Fruit fly (Drosophila melanogaster) whole organism, adult: ENCODE results near the gene CG34303.
A peak's percentile ranks its signal among the peaks of the same experiment; 100 is the strongest.

Source experiments
- CG11617 ChIP-seq: fragments of 200-800 bp; sonication (Bioruptor generic); optimal IDR thresholded peaks from 2 replicates; lab custom pipeline; 2017; ENCODE audit warnings: mild to moderate bottlenecking, missing biosample characterization, missing genetic modification reagents, missing genetic modification characterization
- CG12768 ChIP-seq: fragments of 200-800 bp; sonication (Bioruptor generic); optimal IDR thresholded peaks from 2 replicates; lab custom pipeline; 2017; ENCODE audit warnings: missing biosample characterization, missing genetic modification characterization, mild to moderate bottlenecking, moderate library complexity, missing genetic modification reagents
- CG14711 ChIP-seq: fragments of 200-800 bp; sonication (Bioruptor generic); optimal IDR thresholded peaks from 2 replicates; lab custom pipeline; 2018; ENCODE audit warnings: missing biosample characterization, mild to moderate bottlenecking, missing genetic modification characterization, moderate library complexity
- CG1620 ChIP-seq: fragments of 200-800 bp; sonication (Bioruptor generic); optimal IDR thresholded peaks from 2 replicates; lab custom pipeline; 2016; ENCODE audit warnings: missing biosample characterization, missing genetic modification characterization
- CG33017 ChIP-seq: fragments of 200-800 bp; sonication (Bioruptor generic); optimal IDR thresholded peaks from 2 replicates; lab custom pipeline; 2018; ENCODE audit warnings: missing biosample characterization, mild to moderate bottlenecking, missing genetic modification characterization, moderate library complexity
- CG5204 ChIP-seq: fragments of 200-800 bp; sonication (Bioruptor generic); optimal IDR thresholded peaks from 2 replicates; lab custom pipeline; 2016; ENCODE audit warnings: missing biosample characterization, missing genetic modification characterization
- CG7045 ChIP-seq: fragments of 200-800 bp; sonication (Bioruptor generic); optimal IDR thresholded peaks from 2 replicates; lab custom pipeline; 2017; ENCODE audit warnings: missing biosample characterization, mild to moderate bottlenecking, missing genetic modification characterization
- CG7101 ChIP-seq: fragments of 200-800 bp; sonication (Bioruptor generic); optimal IDR thresholded peaks from 2 replicates; lab custom pipeline; 2018; ENCODE audit warnings: missing biosample characterization, mild to moderate bottlenecking, missing genetic modification characterization, moderate library complexity
- Clk ChIP-seq: fragments of 200-800 bp; sonication (Bioruptor generic); optimal IDR thresholded peaks from 2 replicates; lab custom pipeline; 2017; ENCODE audit warnings: missing biosample characterization, missing genetic modification characterization
- Crg-1 ChIP-seq: fragments of 200-800 bp; sonication (Bioruptor generic); optimal IDR thresholded peaks from 2 replicates; lab custom pipeline; 2016; ENCODE audit warnings: missing biosample characterization, missing genetic modification characterization
- Hr96 ChIP-seq: fragments of 200-800 bp; sonication (Bioruptor generic); optimal IDR thresholded peaks from 2 replicates; lab custom pipeline; 2016; ENCODE audit warnings: missing biosample characterization, missing genetic modification characterization
- Mnt ChIP-seq: fragments of 200-800 bp; sonication (Bioruptor generic); optimal IDR thresholded peaks from 2 replicates; lab custom pipeline; 2016; ENCODE audit warnings: missing biosample characterization, mild to moderate bottlenecking, missing genetic modification characterization
- bab1 ChIP-seq: fragments of 200-800 bp; sonication (Bioruptor generic); optimal IDR thresholded peaks from 3 replicates; lab custom pipeline; 2019; ENCODE audit warnings: missing biosample characterization, mild to moderate bottlenecking, missing genetic modification characterization, moderate library complexity
- cic ChIP-seq: fragments of 200-800 bp; sonication (Bioruptor generic); optimal IDR thresholded peaks from 2 replicates; lab custom pipeline; 2017; ENCODE audit warnings: missing biosample characterization, mild to moderate bottlenecking, missing genetic modification characterization, moderate library complexity
- cnc ChIP-seq, 2 experiments: fragments of >200 bp; optimal IDR thresholded peaks; 2 replicates each; lab custom pipeline; 2017
- kay ChIP-seq: fragments of 200-800 bp; sonication (Bioruptor generic); peaks from one replicate; lab custom pipeline; 2016; ENCODE audit warnings: missing biosample characterization, missing genetic modification characterization, borderline replicate concordance
- ovo ChIP-seq: fragments of 200-800 bp; sonication (Bioruptor generic); optimal IDR thresholded peaks from 2 replicates; lab custom pipeline; 2016; ENCODE audit warnings: missing biosample characterization, missing genetic modification characterization
- pad ChIP-seq: fragments of 200-800 bp; sonication (Bioruptor generic); optimal IDR thresholded peaks from 3 replicates; lab custom pipeline; 2017; ENCODE audit warnings: missing biosample characterization, missing genetic modification characterization, mild to moderate bottlenecking, moderate library complexity, missing genetic modification reagents
- tj ChIP-seq: fragments of 200-800 bp; sonication (Bioruptor generic); optimal IDR thresholded peaks from 3 replicates; lab custom pipeline; 2017; ENCODE audit warnings: missing biosample characterization, mild to moderate bottlenecking, missing genetic modification characterization, moderate library complexity
- toe ChIP-seq: fragments of 200-800 bp; sonication (Bioruptor generic); optimal IDR thresholded peaks from 2 replicates; lab custom pipeline; 2016; ENCODE audit warnings: missing biosample characterization, missing genetic modification characterization

Gene CG34303

DNA sequence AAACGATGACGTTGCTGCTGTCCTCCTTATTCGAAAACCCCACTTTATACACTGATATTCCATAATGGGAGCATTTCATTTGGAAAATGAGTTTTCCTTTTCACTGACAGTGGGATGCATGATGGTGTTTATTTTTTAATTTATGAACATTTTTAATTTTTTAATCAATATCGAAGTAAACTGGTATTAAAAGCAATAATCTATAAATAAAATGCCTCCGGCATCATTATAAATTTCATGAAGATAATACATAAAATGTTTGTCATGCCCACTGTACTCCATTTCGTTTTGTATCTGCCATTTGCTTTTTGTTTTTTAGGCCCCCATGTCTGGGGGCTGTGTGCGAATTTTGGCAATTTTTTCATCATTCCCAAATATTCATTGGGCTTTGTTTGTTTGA lies 21.6 kb downstream of the CG34303 start:
- TF ChIP-seq ovo (GFP tag; lab: Kevin White, UChicago) (no peak), CG7045 (no peak), Mnt (no peak), CG14711 (tag; lab: Kevin White, UChicago) (peak; percentile 21), cic (GFP tag; lab: Kevin White, UChicago) (no peak), CG7101 (no peak), bab1 (peak; percentile 29), cnc (optimal IDR thresholded peaks at IDR 0.05; lab: Kevin White, UChicago) (no peak), CG11617 (GFP tag; lab: Kevin White, UChicago) (no peak), pad (no peak), tj (GFP tag; lab: Kevin White, UChicago) (no peak), CG12768 (GFP tag; lab: Kevin White, UChicago) (no peak), CG1620 (GFP tag; lab: Kevin White, UChicago) (no peak), CG5204 (GFP tag; lab: Kevin White, UChicago) (no peak), Hr96 (GFP tag; lab: Kevin White, UChicago) (no peak), Crg-1 (GFP tag; lab: Kevin White, UChicago) (no peak), toe (no peak), kay (GFP tag; lab: Kevin White, UChicago) (no peak), CG33017 (peak; percentile 3), Clk (GFP tag; lab: Kevin White, UChicago) (no peak)

DNA sequence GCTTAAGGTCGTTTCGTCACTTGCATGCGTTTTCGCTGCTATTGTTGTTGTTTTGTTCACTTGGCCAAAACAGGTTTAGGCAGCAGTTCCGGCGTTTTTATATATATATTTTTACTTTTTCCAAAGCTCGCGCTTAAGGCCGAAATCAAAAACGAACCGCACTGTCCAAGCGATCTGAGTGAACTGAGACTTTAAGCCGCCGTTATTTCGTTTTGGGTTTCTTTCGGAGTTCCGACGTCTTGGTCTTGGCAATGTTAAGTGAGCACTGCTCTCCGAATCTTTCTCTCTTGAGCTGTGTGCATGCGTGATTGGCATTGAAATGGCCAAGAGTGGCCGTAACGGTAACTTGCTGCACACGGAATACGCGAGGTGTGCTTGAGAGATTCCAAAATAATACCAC lies 26.2 kb downstream of the CG34303 start, which contains the start of gene knk:
TSS of gene knk (minus strand) at position 188 of the 400 bp plus-strand sequence.
- TF ChIP-seq cic (GFP tag; lab: Kevin White, UChicago) (no peak), ovo (GFP tag; lab: Kevin White, UChicago) (peak; percentile 16)

DNA sequence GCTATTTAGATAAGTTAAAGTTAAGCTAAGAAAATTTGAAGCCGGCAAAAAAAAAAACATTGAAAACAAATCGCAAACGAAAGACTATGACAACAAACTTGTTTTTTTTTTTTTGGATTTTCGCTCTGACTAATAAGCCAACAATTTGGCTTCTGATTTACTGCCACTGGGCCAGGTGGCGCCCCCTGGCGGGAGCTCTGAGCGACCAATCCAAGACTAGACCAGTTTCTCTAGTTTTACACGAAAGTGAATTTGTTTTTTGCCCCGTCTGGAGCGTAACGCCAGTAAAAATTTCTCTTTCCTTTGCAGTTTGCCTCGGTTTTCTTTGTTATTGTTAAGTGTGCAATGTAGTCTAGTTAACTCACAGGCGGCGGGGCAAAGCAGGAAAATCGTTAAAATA lies 26.9 kb downstream of the CG34303 start:
- TF ChIP-seq CG7045 (no peak), Hr96 (GFP tag; lab: Kevin White, UChicago) (no peak), CG12768 (GFP tag; lab: Kevin White, UChicago) (no peak), Mnt (no peak), CG14711 (tag; lab: Kevin White, UChicago) (no peak), CG11617 (GFP tag; lab: Kevin White, UChicago) (no peak), CG33017 (no peak), pad (no peak), ovo (GFP tag; lab: Kevin White, UChicago) (no peak), Clk (GFP tag; lab: Kevin White, UChicago) (no peak), cnc (optimal IDR thresholded peaks at IDR 0.05; lab: Kevin White, UChicago) (no peak), toe (no peak), cic (GFP tag; lab: Kevin White, UChicago) (no peak), bab1 (no peak), kay (GFP tag; lab: Kevin White, UChicago) (no peak), CG7101 (no peak), CG5204 (GFP tag; lab: Kevin White, UChicago) (no peak), Crg-1 (GFP tag; lab: Kevin White, UChicago) (no peak), tj (GFP tag; lab: Kevin White, UChicago) (no peak)

DNA sequence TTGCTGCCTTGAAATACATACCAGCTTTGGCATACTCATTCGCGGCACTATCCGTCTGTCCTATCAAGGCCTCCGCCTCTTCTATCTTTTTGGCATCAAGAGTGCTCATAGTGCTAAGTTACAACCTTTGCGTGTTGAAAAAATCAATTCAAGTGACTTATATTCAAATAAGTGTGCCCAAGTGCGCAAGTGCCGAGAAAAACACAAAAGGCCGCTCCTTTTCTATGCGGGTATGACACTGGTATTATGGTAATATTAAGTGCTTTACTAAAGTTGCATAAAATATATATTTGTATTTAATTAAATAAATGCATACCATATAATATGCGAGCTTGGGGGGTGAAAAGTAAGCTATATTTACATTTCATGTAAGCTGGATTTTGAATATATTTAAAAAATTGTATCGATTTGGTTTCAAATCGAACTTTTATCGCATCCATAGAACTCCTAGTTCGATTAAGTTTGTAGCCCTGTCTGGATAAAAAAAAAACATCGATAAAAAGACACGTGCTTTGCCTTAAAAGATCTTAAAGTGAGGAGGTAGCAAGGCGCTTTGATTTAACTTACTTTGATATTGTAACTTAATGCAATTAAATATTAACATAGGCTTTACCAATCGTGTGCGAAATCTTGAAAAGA lies 30.3 kb downstream of the CG34303 start, which contains the start of the genes gammaSnap2 and ATPsynepsilonL:
TSS of gene gammaSnap2 (minus strand) at position 135 of the 639 bp plus-strand sequence.
TSS of gene ATPsynepsilonL (plus strand) at position 508 of the 639 bp plus-strand sequence.
- TF ChIP-seq CG11617 (GFP tag; lab: Kevin White, UChicago) (no peak), Crg-1 (GFP tag; lab: Kevin White, UChicago) (no peak), CG5204 (GFP tag; lab: Kevin White, UChicago) (no peak), kay (GFP tag; lab: Kevin White, UChicago) (no peak), CG1620 (GFP tag; lab: Kevin White, UChicago) (no peak), CG14711 (tag; lab: Kevin White, UChicago) (no peak), Hr96 (GFP tag; lab: Kevin White, UChicago) (no peak), CG33017 (no peak), CG12768 (GFP tag; lab: Kevin White, UChicago) (no peak), Clk (GFP tag; lab: Kevin White, UChicago) (no peak), pad (no peak), Mnt (no peak), toe (no peak), tj (GFP tag; lab: Kevin White, UChicago) (no peak), cic (GFP tag; lab: Kevin White, UChicago) (no peak)

DNA sequence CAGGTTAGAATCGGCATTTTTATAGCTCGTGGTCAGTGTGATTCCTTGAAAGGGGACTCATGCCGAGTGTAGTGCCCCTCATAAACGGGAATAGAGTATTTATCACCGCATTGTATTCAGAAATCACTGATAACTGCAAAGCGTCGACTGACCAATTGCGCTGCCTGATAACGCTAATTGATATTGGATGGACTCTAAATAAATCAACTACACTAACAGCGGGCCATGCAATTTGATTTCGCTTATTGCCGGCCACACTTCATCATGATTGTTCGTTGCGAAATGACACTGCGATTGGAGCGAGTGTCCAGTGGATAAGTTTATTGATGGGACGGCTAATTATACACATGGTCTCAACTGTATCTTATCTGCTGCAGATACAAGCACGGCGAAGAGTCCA lies 32.1 kb downstream of the CG34303 start:
- TF ChIP-seq cic (GFP tag; lab: Kevin White, UChicago), result peak; percentile 86
- TF ChIP-seq CG33017, result no peak
- TF ChIP-seq Mnt, result peak; percentile 45
- TF ChIP-seq pad, result peak; percentile 40
- TF ChIP-seq CG14711 (tag; lab: Kevin White, UChicago), result no peak
- TF ChIP-seq CG7045, result peak; percentile 31
- peak; percentile 70 for TF ChIP-seq CG12768 (GFP tag; lab: Kevin White, UChicago)
- TF ChIP-seq CG7101, result peak; percentile 3
- no peak for TF ChIP-seq cnc (optimal IDR thresholded peaks at IDR 0.05; lab: Kevin White, UChicago)
- TF ChIP-seq tj (GFP tag; lab: Kevin White, UChicago), result no peak
- TF ChIP-seq kay (GFP tag; lab: Kevin White, UChicago), result peak; percentile 86

DNA sequence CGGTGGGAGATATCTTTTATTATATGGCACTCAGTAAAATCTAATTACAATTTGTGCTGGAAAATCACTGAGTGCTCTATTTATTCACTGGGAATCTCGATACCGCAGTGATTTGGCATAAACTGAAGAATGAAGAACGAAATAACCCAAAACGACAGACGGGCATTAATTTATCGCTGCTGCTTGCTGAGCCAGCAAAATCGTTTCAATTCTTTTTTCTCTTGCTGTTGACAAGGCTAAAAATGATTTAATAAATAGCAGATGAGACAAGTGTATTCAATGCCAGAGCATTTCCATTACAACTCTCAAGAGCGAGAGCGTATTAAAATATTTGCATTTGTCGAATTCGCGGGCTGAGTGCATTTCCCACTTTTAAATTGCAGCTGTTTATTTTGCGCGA lies 35.9 kb downstream of the CG34303 start:
- no peak for TF ChIP-seq CG12768 (GFP tag; lab: Kevin White, UChicago)
- no peak for TF ChIP-seq bab1
- TF ChIP-seq Mnt, result no peak
- TF ChIP-seq cic (GFP tag; lab: Kevin White, UChicago), result no peak
- no peak for TF ChIP-seq toe
- TF ChIP-seq tj (GFP tag; lab: Kevin White, UChicago), result peak; percentile 96
- no peak for TF ChIP-seq ovo (GFP tag; lab: Kevin White, UChicago)
